Worm (Caenorhabditis elegans): Measurements from ENCODE around the gene dgk-5.

DNA sequence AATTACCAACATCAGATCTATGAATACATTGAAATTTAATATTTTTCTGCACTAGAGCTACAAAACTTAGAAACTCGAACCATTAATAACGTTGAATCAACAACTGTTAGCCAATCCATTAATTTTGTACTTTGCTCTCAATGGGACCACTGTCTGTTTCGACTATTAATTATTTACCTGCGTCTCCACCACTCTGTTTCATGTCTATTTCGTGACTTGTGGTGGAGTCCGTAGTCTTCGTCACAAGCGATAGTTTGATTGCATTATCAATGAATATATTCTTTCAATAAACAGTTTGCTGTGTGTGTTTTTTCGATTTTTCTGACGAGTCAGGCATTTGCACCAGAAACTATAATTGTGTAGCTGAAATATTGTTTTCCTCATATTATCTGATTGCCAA is 15.5 kb upstream of the dgk-5 start:
- no peak for TF ChIP-seq flt-1 (GFP tag; IDR thresholded peaks at IDR 0.05)
- no peak for TF ChIP-seq cog-1 (tag; optimal IDR thresholded peaks at IDR 0.05)
- no peak for TF ChIP-seq ztf-23 (GFP tag; IDR thresholded peaks at IDR 0.05)
- no peak for TF ChIP-seq ref-1 (GFP tag; conservative IDR thresholded peaks at IDR 0.05)
- no peak for TF ChIP-seq T22C8.4 (GFP tag; IDR thresholded peaks at IDR 0.05)
- no peak for TF ChIP-seq klf-2 (GFP tag; conservative IDR thresholded peaks at IDR 0.05)

Data from whole organism, midembryonic.